Worm (Caenorhabditis elegans) whole organism, mixed stage, embryonic: ENCODE results near the gene vha-19.

Experiments
- blmp-1 ChIP-seq: fragments of 150-350 bp; optimal IDR thresholded peaks from 2 replicates; lab custom pipeline; 2014; ENCODE audit warnings: missing biosample characterization, missing genetic modification characterization
- ceh-43 ChIP-seq: fragments of 200-800 bp; sonication (Bioruptor generic); optimal IDR thresholded peaks from 2 replicates; lab custom pipeline; 2018; ENCODE audit warnings: mild to moderate bottlenecking, missing genetic modification characterization, moderate library complexity, missing compliant biosample characterization
- elt-3 ChIP-seq: fragments of 150-350 bp; optimal IDR thresholded peaks from 2 replicates; lab custom pipeline; 2014; ENCODE audit warnings: missing biosample characterization, missing genetic modification characterization
- lin-13 ChIP-seq: fragments of 150-350 bp; optimal IDR thresholded peaks from 2 replicates; lab custom pipeline; 2014; ENCODE audit warnings: missing biosample characterization, missing genetic modification characterization
- mab-5 ChIP-seq: fragments of 150-350 bp; optimal IDR thresholded peaks from 2 replicates; lab custom pipeline; 2014; ENCODE audit warnings: missing biosample characterization, missing genetic modification characterization
- mep-1 ChIP-seq: fragments of 150-350 bp; optimal IDR thresholded peaks from 2 replicates; lab custom pipeline; 2017; ENCODE audit warnings: missing biosample characterization, missing genetic modification reagents, missing genetic modification characterization, inconsistent platforms
- nhr-237 ChIP-seq: fragments of 150-350 bp; optimal IDR thresholded peaks from 2 replicates; lab custom pipeline; 2014; ENCODE audit warnings: missing biosample characterization, missing genetic modification characterization
- nhr-28 ChIP-seq: fragments of 150-350 bp; optimal IDR thresholded peaks from 2 replicates; lab custom pipeline; 2014; ENCODE audit warnings: missing biosample characterization, missing genetic modification characterization
- nhr-76 ChIP-seq: sonication (generic microtip); optimal IDR thresholded peaks from 2 replicates; lab custom pipeline; 2017; ENCODE audit warnings: missing biosample characterization, missing genetic modification characterization
- pha-4 ChIP-seq: fragments of 150-350 bp; optimal IDR thresholded peaks from 2 replicates; lab custom pipeline; 2018; ENCODE audit warnings: missing biosample characterization, missing genetic modification reagents, missing genetic modification characterization
- sem-2 ChIP-seq: fragments of 200-800 bp; sonication (Bioruptor generic); optimal IDR thresholded peaks from 2 replicates; lab custom pipeline; 2018; ENCODE audit warnings: mild to moderate bottlenecking, missing genetic modification characterization, missing compliant biosample characterization
- sptf-1 ChIP-seq: sonication (generic microtip); optimal IDR thresholded peaks from 2 replicates; lab custom pipeline; 2017; ENCODE audit warnings: mild to moderate bottlenecking, missing genetic modification characterization, moderate library complexity, missing compliant biosample characterization
- unc-62 ChIP-seq: fragments of 150-350 bp; optimal IDR thresholded peaks from 2 replicates; lab custom pipeline; 2014; ENCODE audit warnings: missing biosample characterization, missing genetic modification reagents, missing genetic modification characterization
- ztf-11 ChIP-seq: fragments of 150-350 bp; optimal IDR thresholded peaks from 2 replicates; lab custom pipeline; 2014; ENCODE audit warnings: missing biosample characterization, missing genetic modification characterization

ce11 chrIV:3336585-3336984 lies 32.4 kb upstream of the vha-19 start, which contains the start of gene F42A6.6:
- TF ChIP-seq ceh-43 (GFP tag; lab: Kevin White, UChicago), result no peak
- TF ChIP-seq lin-13 (tag; lab: Kevin White, UChicago), result no peak
- no peak for TF ChIP-seq pha-4 (tag; lab: Kevin White, UChicago)
- TF ChIP-seq ztf-11 (tag; lab: Kevin White, UChicago), result no peak
- no peak for TF ChIP-seq nhr-28
- TF ChIP-seq mab-5, result no peak
- TF ChIP-seq nhr-237 (tag; lab: Kevin White, UChicago), result no peak
- TF ChIP-seq unc-62, result no peak
- TF ChIP-seq sem-2 (GFP tag; lab: Kevin White, UChicago), result no peak
- no peak for TF ChIP-seq mep-1
- TF ChIP-seq nhr-76 (tag; lab: Kevin White, UChicago), result no peak
- no peak for TF ChIP-seq sptf-1 (tag; lab: Kevin White, UChicago)
- no peak for TF ChIP-seq blmp-1 (tag; lab: Kevin White, UChicago)
- no peak for TF ChIP-seq elt-3 (tag; lab: Kevin White, UChicago)
